Worm (Caenorhabditis elegans): Measurements from ENCODE around the gene Y79H2A.2.

- TF ChIP-seq F49E8.2 (tag; optimal IDR thresholded peaks at IDR 0.05; ENCODE audit: insufficient read depth) = no peak
- no peak for TF ChIP-seq ama-1 (optimal IDR thresholded peaks at IDR 0.05)
- TF ChIP-seq ama-1 (GFP tag; optimal IDR thresholded peaks at IDR 0.05) = no peak
- no peak for TF ChIP-seq F10E7.11 (tag; optimal IDR thresholded peaks at IDR 0.05)
- TF ChIP-seq sdz-38 (tag; optimal IDR thresholded peaks at IDR 0.05) = no peak
Measured at ce11 chrIII:12060092-12060491, 29.5 kb upstream of the Y79H2A.2 start.
